Fruit fly (Drosophila melanogaster) whole organism, embryonic: Measurements from ENCODE around the gene CG17190.
A peak's percentile ranks its signal among the peaks of the same experiment; 100 is the strongest.

Experiments
- BEAF-32 ChIP-seq: fragments of 200-800 bp; sonication (Bioruptor generic); optimal IDR thresholded peaks from 3 replicates; lab custom pipeline; 2017; ENCODE audit warnings: missing biosample characterization, missing genetic modification characterization, mild to moderate bottlenecking, moderate library complexity, missing genetic modification reagents
- CG10565 ChIP-seq: fragments of 200-800 bp; sonication (Bioruptor generic); optimal IDR thresholded peaks from 3 replicates; lab custom pipeline; 2016; ENCODE audit warnings: missing biosample characterization, mild to moderate bottlenecking, missing genetic modification characterization
- CG10654 ChIP-seq: fragments of 200-800 bp; sonication (Bioruptor generic); optimal IDR thresholded peaks from 2 replicates; lab custom pipeline; 2016; ENCODE audit warnings: missing biosample characterization, missing genetic modification characterization
- CG11247 ChIP-seq: fragments of 200-800 bp; sonication (Bioruptor generic); IDR thresholded peaks from 2 replicates; pipeline ENCODE4 v1.3.6; 2022; ENCODE audit warnings: missing biosample characterization, missing genetic modification characterization
- CG11504 ChIP-seq: fragments of 200-800 bp; sonication (Bioruptor generic); optimal IDR thresholded peaks from 3 replicates; lab custom pipeline; 2019; ENCODE audit warnings: missing biosample characterization, mild to moderate bottlenecking, missing genetic modification characterization, moderate library complexity
- CG12104 ChIP-seq: fragments of 200-800 bp; sonication (Bioruptor generic); optimal IDR thresholded peaks from 3 replicates; lab custom pipeline; 2016; ENCODE audit warnings: missing biosample characterization, missing genetic modification characterization
- CG13123 ChIP-seq: fragments of 200-800 bp; sonication (Bioruptor generic); optimal IDR thresholded peaks from 2 replicates; lab custom pipeline; 2016; ENCODE audit warnings: missing biosample characterization, missing genetic modification characterization
- CG13424 ChIP-seq: fragments of 200-800 bp; sonication (Bioruptor generic); optimal IDR thresholded peaks from 2 replicates; lab custom pipeline; 2019; ENCODE audit warnings: missing biosample characterization, mild to moderate bottlenecking, missing genetic modification characterization, moderate library complexity
- CG15269 ChIP-seq: fragments of 200-800 bp; sonication (Bioruptor generic); optimal IDR thresholded peaks from 2 replicates; lab custom pipeline; 2018; ENCODE audit warnings: missing biosample characterization, mild to moderate bottlenecking, missing genetic modification characterization, moderate library complexity
- CG17328 ChIP-seq: fragments of 200-800 bp; sonication (Bioruptor generic); IDR thresholded peaks from 2 replicates; pipeline ENCODE4 v1.3.6; 2022; ENCODE audit warnings: missing biosample characterization, missing genetic modification characterization
- CG17612 ChIP-seq: fragments of 200-800 bp; sonication (Bioruptor generic); IDR thresholded peaks from 2 replicates; pipeline ENCODE4 v1.3.6; 2022; ENCODE audit warnings: missing biosample characterization, missing genetic modification characterization
- CG2116 ChIP-seq: fragments of 200-800 bp; sonication (Bioruptor generic); optimal IDR thresholded peaks from 3 replicates; lab custom pipeline; 2018; ENCODE audit warnings: missing biosample characterization, mild to moderate bottlenecking, missing genetic modification characterization
- CG31224 ChIP-seq: fragments of 200-800 bp; sonication (Bioruptor generic); IDR thresholded peaks from 2 replicates; pipeline ENCODE4 v1.3.6; 2022; ENCODE audit warnings: missing biosample characterization, missing genetic modification characterization
- CG31441 ChIP-seq: fragments of 200-800 bp; sonication (Bioruptor generic); IDR thresholded peaks from 2 replicates; pipeline ENCODE4 v1.3.6; 2022; ENCODE audit warnings: missing biosample characterization, missing genetic modification characterization
- CG32532 ChIP-seq: fragments of 200-800 bp; sonication (Bioruptor generic); IDR thresholded peaks from 2 replicates; pipeline ENCODE4 v1.3.6; 2022; ENCODE audit warnings: missing biosample characterization, missing genetic modification characterization
- CG3847 ChIP-seq: fragments of 200-800 bp; sonication (Bioruptor generic); IDR thresholded peaks from 2 replicates; pipeline ENCODE4 v1.3.6; 2022; ENCODE audit warnings: missing biosample characterization, missing genetic modification characterization
- CG3995 ChIP-seq: fragments of 200-800 bp; sonication (Bioruptor generic); optimal IDR thresholded peaks from 3 replicates; lab custom pipeline; 2016; ENCODE audit warnings: missing biosample characterization, missing genetic modification characterization
- CG4730 ChIP-seq: fragments of 200-800 bp; sonication (Bioruptor generic); IDR thresholded peaks from 2 replicates; pipeline ENCODE4 v1.3.6; 2022; ENCODE audit warnings: missing biosample characterization, missing genetic modification characterization
- CG7556 ChIP-seq: fragments of 200-800 bp; sonication (Bioruptor generic); optimal IDR thresholded peaks from 2 replicates; lab custom pipeline; 2017; ENCODE audit warnings: missing biosample characterization, mild to moderate bottlenecking, missing genetic modification characterization
- CG9932 ChIP-seq: fragments of 200-800 bp; sonication (Bioruptor generic); IDR thresholded peaks from 2 replicates; pipeline ENCODE4 v1.3.6; 2022; ENCODE audit warnings: missing biosample characterization, missing genetic modification characterization
- CTCF ChIP-seq: fragments of 200-800 bp; sonication (Bioruptor generic); optimal IDR thresholded peaks from 2 replicates; lab custom pipeline; 2017; ENCODE audit warnings: missing biosample characterization, mild to moderate bottlenecking, missing genetic modification characterization, moderate library complexity
- CoRest ChIP-seq: fragments of 200-800 bp; sonication (Bioruptor generic); optimal IDR thresholded peaks from 3 replicates; lab custom pipeline; 2018; ENCODE audit warnings: missing biosample characterization, mild to moderate bottlenecking, missing genetic modification characterization, moderate library complexity
- D19B ChIP-seq: fragments of 200-800 bp; sonication (Bioruptor generic); optimal IDR thresholded peaks from 2 replicates; lab custom pipeline; 2017; ENCODE audit warnings: missing biosample characterization, mild to moderate bottlenecking, missing genetic modification characterization
- Dref ChIP-seq: fragments of 200-800 bp; sonication (Bioruptor generic); IDR thresholded peaks from 2 replicates; pipeline ENCODE4 v1.3.6; 2022; ENCODE audit warnings: missing biosample characterization, missing genetic modification characterization
- E2f2 ChIP-seq: fragments of 200-800 bp; sonication (Bioruptor generic); IDR thresholded peaks from 2 replicates; pipeline ENCODE4 v1.3.6; 2022; ENCODE audit warnings: missing biosample characterization, missing genetic modification characterization
- HmgZ ChIP-seq: fragments of 200-800 bp; sonication (Bioruptor generic); optimal IDR thresholded peaks from 2 replicates; lab custom pipeline; 2018; ENCODE audit warnings: missing biosample characterization, mild to moderate bottlenecking, missing genetic modification characterization
- MBD-R2 ChIP-seq: fragments of 200-800 bp; sonication (Bioruptor generic); IDR thresholded peaks from 2 replicates; pipeline ENCODE4 v1.3.6; 2022; ENCODE audit warnings: missing biosample characterization, missing genetic modification characterization
- NfI ChIP-seq: fragments of 200-800 bp; sonication (Bioruptor generic); optimal IDR thresholded peaks from 3 replicates; lab custom pipeline; 2018; ENCODE audit warnings: missing biosample characterization, mild to moderate bottlenecking, missing genetic modification characterization, moderate library complexity
- Oaz ChIP-seq: fragments of 200-800 bp; sonication (Bioruptor generic); IDR thresholded peaks from 2 replicates; pipeline ENCODE4 v1.3.6; 2022; ENCODE audit warnings: missing biosample characterization, missing genetic modification characterization
- Opbp ChIP-seq: fragments of 200-800 bp; sonication (Bioruptor generic); IDR thresholded peaks from 3 replicates; pipeline ENCODE4 v1.3.6; 2022; ENCODE audit warnings: missing biosample characterization, missing genetic modification characterization; ENCODE audit not compliant: partially characterized antibody
- Poxn ChIP-seq: fragments of 200-800 bp; sonication (Bioruptor generic); IDR thresholded peaks from 2 replicates; pipeline ENCODE4 v1.3.6; 2022; ENCODE audit warnings: missing biosample characterization, missing genetic modification characterization
- Sin3A ChIP-seq: fragments of >200 bp; optimal IDR thresholded peaks from 2 replicates; lab custom pipeline; 2018
- Sry-δ ChIP-seq: fragments of 200-800 bp; sonication (Bioruptor generic); optimal IDR thresholded peaks from 2 replicates; lab custom pipeline; 2016; ENCODE audit warnings: missing biosample characterization, missing genetic modification characterization
- Xbp1 ChIP-seq: fragments of 200-800 bp; sonication (Bioruptor generic); optimal IDR thresholded peaks from 3 replicates; lab custom pipeline; 2016; ENCODE audit warnings: missing biosample characterization, mild to moderate bottlenecking, missing genetic modification characterization
- bbx ChIP-seq: fragments of 200-800 bp; sonication (Bioruptor generic); IDR thresholded peaks from 2 replicates; pipeline ENCODE4 v1.3.6; 2022; ENCODE audit warnings: missing biosample characterization, missing genetic modification characterization; ENCODE audit not compliant: partially characterized antibody
- btn ChIP-seq: fragments of 200-800 bp; sonication (Bioruptor generic); optimal IDR thresholded peaks from 2 replicates; lab custom pipeline; 2016; ENCODE audit warnings: missing biosample characterization, missing genetic modification characterization
- chn ChIP-seq: fragments of 200-800 bp; sonication (Bioruptor generic); optimal IDR thresholded peaks from 2 replicates; lab custom pipeline; 2016; ENCODE audit warnings: missing biosample characterization, missing genetic modification characterization
- croc ChIP-seq: fragments of 200-800 bp; sonication (Bioruptor generic); conservative IDR thresholded peaks from 3 replicates; pipeline ENCODE4 v1.3.6; 2022; ENCODE audit warnings: missing biosample characterization, missing genetic modification characterization
- crp ChIP-seq, 2 experiments: fragments of 200-800 bp; sonication (Bioruptor generic); optimal IDR thresholded peaks; 2 replicates in 1 of 2; 3 replicates in 1 of 2; lab custom pipeline; 2017; ENCODE audit warnings: missing biosample characterization in 2 of 2, missing genetic modification characterization in 2 of 2, mild to moderate bottlenecking in 1 of 2, moderate library complexity in 1 of 2
- inv ChIP-seq: fragments of 200-800 bp; sonication (Bioruptor generic); IDR thresholded peaks from 2 replicates; pipeline ENCODE4 v1.3.6; 2022; ENCODE audit warnings: missing biosample characterization, missing genetic modification characterization; ENCODE audit not compliant: partially characterized antibody
- jing ChIP-seq: fragments of 200-800 bp; sonication (Bioruptor generic); optimal IDR thresholded peaks from 2 replicates; lab custom pipeline; 2018; ENCODE audit warnings: missing biosample characterization, mild to moderate bottlenecking, missing genetic modification characterization
- lbe ChIP-seq: fragments of 200-800 bp; sonication (Bioruptor generic); optimal IDR thresholded peaks from 2 replicates; lab custom pipeline; 2016; ENCODE audit warnings: missing biosample characterization, mild to moderate bottlenecking, missing genetic modification characterization
- mam ChIP-seq: fragments of 200-800 bp; sonication (Bioruptor generic); optimal IDR thresholded peaks from 3 replicates; lab custom pipeline; 2016; ENCODE audit warnings: missing biosample characterization, missing genetic modification characterization
- nmo ChIP-seq: fragments of 200-800 bp; sonication (Bioruptor generic); optimal IDR thresholded peaks from 2 replicates; lab custom pipeline; 2018; ENCODE audit warnings: missing biosample characterization, mild to moderate bottlenecking, missing genetic modification characterization, moderate library complexity
- odd ChIP-seq: fragments of 200-800 bp; sonication (Bioruptor generic); optimal IDR thresholded peaks from 2 replicates; lab custom pipeline; 2017; ENCODE audit warnings: missing biosample characterization, mild to moderate bottlenecking, missing genetic modification characterization
- phol ChIP-seq: fragments of 200-800 bp; sonication (Bioruptor generic); optimal IDR thresholded peaks from 3 replicates; lab custom pipeline; 2018; ENCODE audit warnings: missing biosample characterization, mild to moderate bottlenecking, missing genetic modification characterization, moderate library complexity
- ro ChIP-seq: fragments of 200-800 bp; sonication (Bioruptor generic); IDR thresholded peaks from 2 replicates; pipeline ENCODE4 v1.3.6; 2022; ENCODE audit warnings: missing biosample characterization, missing genetic modification characterization
- schlank ChIP-seq: fragments of 200-800 bp; sonication (Bioruptor generic); optimal IDR thresholded peaks from 2 replicates; lab custom pipeline; 2018; ENCODE audit warnings: missing biosample characterization, mild to moderate bottlenecking, missing genetic modification characterization
- sd ChIP-seq: fragments of 200-800 bp; sonication (Bioruptor generic); optimal IDR thresholded peaks from 3 replicates; lab custom pipeline; 2018; ENCODE audit warnings: missing biosample characterization, mild to moderate bottlenecking, missing genetic modification characterization, moderate library complexity
- seq ChIP-seq: fragments of 200-800 bp; sonication (Bioruptor generic); IDR thresholded peaks from 2 replicates; pipeline ENCODE4 v1.3.6; 2022; ENCODE audit warnings: missing biosample characterization, missing genetic modification characterization
- slbo ChIP-seq: fragments of 200-800 bp; sonication (Bioruptor generic); IDR thresholded peaks from 2 replicates; pipeline ENCODE4 v1.3.6; 2022; ENCODE audit warnings: missing biosample characterization, missing genetic modification characterization
- sr ChIP-seq: fragments of 200-800 bp; sonication (Bioruptor generic); IDR thresholded peaks from 3 replicates; pipeline ENCODE4 v1.3.6; 2022; ENCODE audit warnings: missing biosample characterization, missing genetic modification characterization

Gene CG17190

dm6 chr3R:20057501-20057900, 44.2 kb upstream of the CG17190 start, which contains the start of gene mdlc (continued):
- TF ChIP-seq CG11504 (tag; lab: Kevin White, UChicago) = peak; percentile 33
- TF ChIP-seq Oaz (GFP tag; lab: Robert Waterston, UW) = no peak
- TF ChIP-seq CG13424 = peak; percentile 26
- TF ChIP-seq ro (GFP tag; lab: Robert Waterston, UW) = no peak
- TF ChIP-seq Sry-δ (GFP tag; lab: Kevin White, UChicago) = peak; percentile 77
- no peak for TF ChIP-seq CG13123
- no peak for TF ChIP-seq CG17328 (GFP tag; lab: Robert Waterston, UW)
- TF ChIP-seq CG10565 (GFP tag; lab: Kevin White, UChicago) = no peak
- TF ChIP-seq odd (GFP tag; lab: Kevin White, UChicago) = no peak
- TF ChIP-seq CG32532 (GFP tag; lab: Robert Waterston, UW) = no peak
- TF ChIP-seq bbx (GFP tag; lab: Robert Waterston, UW) = peak; percentile 27; the same call in 1 of the 2 replicates
- no peak for TF ChIP-seq Poxn (GFP tag; lab: Robert Waterston, UW)
- peak; percentile 42 for TF ChIP-seq Dref (GFP tag; lab: Robert Waterston, UW)
- TF ChIP-seq seq (GFP tag; lab: Robert Waterston, UW) = no peak
- TF ChIP-seq mam (GFP tag; lab: Kevin White, UChicago) = peak; percentile 13
- no peak for TF ChIP-seq CG11247
- 0 out of 3 replicates have a peak, but pooled peaks have one; percentile 31 for TF ChIP-seq Opbp
- TF ChIP-seq chn (GFP tag; lab: Kevin White, UChicago) = no peak
- TF ChIP-seq CG12104 (GFP tag; lab: Kevin White, UChicago) = peak; percentile 2
- peak; percentile 51 for TF ChIP-seq phol
- no peak for TF ChIP-seq CG4730 (GFP tag; lab: Robert Waterston, UW)
- TF ChIP-seq btn (GFP tag; lab: Kevin White, UChicago) = no peak
- TF ChIP-seq CG17612 (GFP tag; lab: Robert Waterston, UW) = no peak
- no peak for TF ChIP-seq CG31224 (GFP tag; lab: Robert Waterston, UW)
- TF ChIP-seq crp (GFP tag; optimal IDR thresholded peaks at IDR 0.05; lab: Kevin White, UChicago) = no peak
- TF ChIP-seq sr (GFP tag; lab: Robert Waterston, UW) = no peak
- TF ChIP-seq schlank (tag; lab: Kevin White, UChicago) = no peak
- TF ChIP-seq CG15269 = no peak
- TF ChIP-seq CTCF (GFP tag; lab: Kevin White, UChicago) = no peak
- TF ChIP-seq Xbp1 (GFP tag; lab: Kevin White, UChicago) = peak; percentile 17
- no peak for TF ChIP-seq jing (GFP tag; lab: Kevin White, UChicago)
- TF ChIP-seq Sin3A (lab: Kevin White, UChicago) = peak; percentile 51
- no peak for TF ChIP-seq lbe (GFP tag; lab: Kevin White, UChicago)
- TF ChIP-seq CoRest (tag; lab: Kevin White, UChicago) = peak; percentile 59
- no peak for TF ChIP-seq CG3995
- no peak for TF ChIP-seq croc (GFP tag; lab: Robert Waterston, UW)
- TF ChIP-seq slbo (GFP tag; lab: Robert Waterston, UW) = peak; percentile 54
- TF ChIP-seq sd (tag; lab: Kevin White, UChicago) = no peak
- peak; percentile 66 for TF ChIP-seq MBD-R2 (GFP tag; lab: Robert Waterston, UW)
- TF ChIP-seq CG10654 (GFP tag; lab: Kevin White, UChicago) = peak; percentile 8
- peak; percentile 21 for TF ChIP-seq HmgZ
- TF ChIP-seq CG7556 (GFP tag; lab: Kevin White, UChicago) = no peak
- TF ChIP-seq E2f2 = peak; percentile 64
- peak; percentile 55; the same call in 1 of the 2 replicates for TF ChIP-seq CG9932 (GFP tag; lab: Robert Waterston, UW)
- peak; percentile 31; the same call in 1 of the 2 replicates for TF ChIP-seq CG31441 (GFP tag; lab: Robert Waterston, UW)
- TF ChIP-seq BEAF-32 (GFP tag; lab: Kevin White, UChicago) = peak; percentile 71
- peak; percentile 47; the same call in 1 of the 2 replicates for TF ChIP-seq inv (GFP tag; lab: Robert Waterston, UW)
- TF ChIP-seq D19B (GFP tag; lab: Kevin White, UChicago) = no peak
- TF ChIP-seq CG2116 (GFP tag; lab: Kevin White, UChicago) = peak; percentile 15
- TF ChIP-seq nmo = peak; percentile 70
- no peak for TF ChIP-seq NfI
- TF ChIP-seq CG3847 = peak; percentile 26; the same call in 1 of the 2 replicates
